Worm (Caenorhabditis elegans) whole organism, mixed stage, embryonic: Measurements from ENCODE around the gene str-250.

ENCODE experiments used
- M03D4.4 ChIP-seq: sonication (generic microtip); optimal IDR thresholded peaks from 2 replicates; lab custom pipeline; 2017; ENCODE audit warnings: mild to moderate bottlenecking, missing genetic modification characterization, missing compliant biosample characterization
- bed-3 ChIP-seq: fragments of 200-800 bp; sonication (Bioruptor generic); optimal IDR thresholded peaks from 3 replicates; lab custom pipeline; 2018; ENCODE audit warnings: mild to moderate bottlenecking, missing genetic modification characterization, moderate library complexity, missing compliant biosample characterization
- blmp-1 ChIP-seq: fragments of 150-350 bp; optimal IDR thresholded peaks from 2 replicates; lab custom pipeline; 2014; ENCODE audit warnings: missing biosample characterization, missing genetic modification characterization
- ceh-39 ChIP-seq: fragments of 150-350 bp; optimal IDR thresholded peaks from 2 replicates; lab custom pipeline; 2014; ENCODE audit warnings: missing biosample characterization, missing genetic modification characterization
- ceh-43 ChIP-seq: fragments of 200-800 bp; sonication (Bioruptor generic); optimal IDR thresholded peaks from 2 replicates; lab custom pipeline; 2018; ENCODE audit warnings: mild to moderate bottlenecking, missing genetic modification characterization, moderate library complexity, missing compliant biosample characterization
- ceh-83 ChIP-seq: fragments of 200-800 bp; sonication (Bioruptor generic); optimal IDR thresholded peaks from 2 replicates; lab custom pipeline; 2018; ENCODE audit warnings: mild to moderate bottlenecking, missing genetic modification characterization, missing compliant biosample characterization
- ces-1 ChIP-seq: fragments of 150-350 bp; optimal IDR thresholded peaks from 2 replicates; lab custom pipeline; 2014; ENCODE audit warnings: missing biosample characterization, missing genetic modification reagents, missing genetic modification characterization
- cnd-1 ChIP-seq: fragments of 200-800 bp; sonication (Bioruptor generic); optimal IDR thresholded peaks from 2 replicates; lab custom pipeline; 2018; ENCODE audit warnings: mild to moderate bottlenecking, missing genetic modification characterization, missing compliant biosample characterization
- drap-1 ChIP-seq: fragments of 200-800 bp; sonication (Bioruptor generic); optimal IDR thresholded peaks from 3 replicates; lab custom pipeline; 2018; ENCODE audit warnings: mild to moderate bottlenecking, missing genetic modification characterization, missing compliant biosample characterization
- elt-3 ChIP-seq: fragments of 150-350 bp; optimal IDR thresholded peaks from 2 replicates; lab custom pipeline; 2014; ENCODE audit warnings: missing biosample characterization, missing genetic modification characterization
- ham-2 ChIP-seq: fragments of 200-800 bp; sonication (Bioruptor generic); optimal IDR thresholded peaks from 2 replicates; lab custom pipeline; 2018; ENCODE audit warnings: mild to moderate bottlenecking, missing genetic modification characterization, missing compliant biosample characterization
- hlh-1 ChIP-seq: fragments of 150-350 bp; optimal IDR thresholded peaks from 2 replicates; lab custom pipeline; 2014; ENCODE audit warnings: missing biosample characterization, missing genetic modification reagents, missing genetic modification characterization
- lin-13 ChIP-seq: fragments of 150-350 bp; optimal IDR thresholded peaks from 2 replicates; lab custom pipeline; 2014; ENCODE audit warnings: missing biosample characterization, missing genetic modification characterization
- lin-32 ChIP-seq: fragments of 200-800 bp; sonication (Bioruptor generic); optimal IDR thresholded peaks from 2 replicates; lab custom pipeline; 2018; ENCODE audit warnings: mild to moderate bottlenecking, missing genetic modification characterization, missing compliant biosample characterization
- lsy-2 ChIP-seq: fragments of 150-350 bp; optimal IDR thresholded peaks from 2 replicates; lab custom pipeline; 2014; ENCODE audit warnings: missing biosample characterization, missing genetic modification characterization
- mab-5 ChIP-seq: fragments of 150-350 bp; optimal IDR thresholded peaks from 2 replicates; lab custom pipeline; 2014; ENCODE audit warnings: missing biosample characterization, missing genetic modification characterization
- mep-1 ChIP-seq: fragments of 150-350 bp; optimal IDR thresholded peaks from 2 replicates; lab custom pipeline; 2017; ENCODE audit warnings: missing biosample characterization, missing genetic modification reagents, missing genetic modification characterization, inconsistent platforms
- mls-2 ChIP-seq: sonication (generic microtip); optimal IDR thresholded peaks from 2 replicates; lab custom pipeline; 2016; ENCODE audit warnings: mild to moderate bottlenecking, missing genetic modification characterization, moderate library complexity, missing compliant biosample characterization
- nhr-12 ChIP-seq: fragments of 150-350 bp; optimal IDR thresholded peaks from 2 replicates; lab custom pipeline; 2014; ENCODE audit warnings: missing biosample characterization, missing genetic modification characterization
- nhr-2 ChIP-seq: fragments of 150-350 bp; optimal IDR thresholded peaks from 2 replicates; lab custom pipeline; 2014; ENCODE audit warnings: missing biosample characterization, missing genetic modification characterization
- nhr-28 ChIP-seq: fragments of 150-350 bp; optimal IDR thresholded peaks from 2 replicates; lab custom pipeline; 2014; ENCODE audit warnings: missing biosample characterization, missing genetic modification characterization
- nhr-76 ChIP-seq: sonication (generic microtip); optimal IDR thresholded peaks from 2 replicates; lab custom pipeline; 2017; ENCODE audit warnings: missing biosample characterization, missing genetic modification characterization
- sem-2 ChIP-seq: fragments of 200-800 bp; sonication (Bioruptor generic); optimal IDR thresholded peaks from 2 replicates; lab custom pipeline; 2018; ENCODE audit warnings: mild to moderate bottlenecking, missing genetic modification characterization, missing compliant biosample characterization
- sptf-1 ChIP-seq: sonication (generic microtip); optimal IDR thresholded peaks from 2 replicates; lab custom pipeline; 2017; ENCODE audit warnings: mild to moderate bottlenecking, missing genetic modification characterization, moderate library complexity, missing compliant biosample characterization
- unc-120 ChIP-seq: sonication (generic microtip); optimal IDR thresholded peaks from 2 replicates; lab custom pipeline; 2017; ENCODE audit warnings: missing genetic modification characterization, missing compliant biosample characterization; ENCODE audit not compliant: poor library complexity, severe bottlenecking
- unc-39 ChIP-seq: fragments of 150-350 bp; optimal IDR thresholded peaks from 2 replicates; lab custom pipeline; 2014; ENCODE audit warnings: missing biosample characterization, missing genetic modification characterization
- zip-8 ChIP-seq: fragments of 150-350 bp; optimal IDR thresholded peaks from 2 replicates; lab custom pipeline; 2014; ENCODE audit warnings: missing biosample characterization, missing genetic modification characterization
- ztf-11 ChIP-seq: fragments of 150-350 bp; optimal IDR thresholded peaks from 2 replicates; lab custom pipeline; 2014; ENCODE audit warnings: missing biosample characterization, missing genetic modification characterization

The str-250 gene

DNA sequence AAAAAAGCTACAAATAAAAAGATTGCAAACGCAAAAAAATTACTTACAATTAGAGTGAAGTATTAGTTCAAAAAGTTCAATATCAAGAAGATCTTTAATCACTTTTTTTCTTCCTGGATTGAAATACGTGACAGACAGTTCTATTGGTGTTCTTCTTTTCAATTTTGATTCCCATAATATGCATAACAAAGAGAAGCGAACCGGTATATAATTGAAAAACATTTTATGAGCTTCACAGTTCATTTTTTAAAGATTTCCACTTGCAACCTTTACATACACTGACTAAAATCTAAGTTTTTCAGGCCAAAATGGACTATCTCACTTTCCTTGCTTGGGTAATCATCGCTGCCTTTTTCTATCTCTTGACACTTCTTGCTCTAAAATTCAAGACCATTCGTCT, 41.9 kb upstream of the str-250 start, which contains the start of gene T22G5.1:
T22G5.1 (plus strand) TSS at position 301 of the 400 bp plus-strand sequence.
- TF ChIP-seq sptf-1 = no peak
- TF ChIP-seq mep-1 = no peak
- no peak for TF ChIP-seq zip-8 (tag; lab: Kevin White, UChicago)
- TF ChIP-seq ceh-83 (GFP tag; lab: Kevin White, UChicago) = no peak
- no peak for TF ChIP-seq drap-1 (GFP tag; lab: Kevin White, UChicago)
- no peak for TF ChIP-seq ceh-43 (GFP tag; lab: Kevin White, UChicago)
- TF ChIP-seq unc-39 = no peak
- no peak for TF ChIP-seq lsy-2
- TF ChIP-seq ces-1 (GFP tag; lab: Kevin White, UChicago) = no peak
- no peak for TF ChIP-seq nhr-12 (tag; lab: Kevin White, UChicago)
- TF ChIP-seq bed-3 (GFP tag; lab: Kevin White, UChicago) = no peak
- TF ChIP-seq mls-2 (tag; lab: Kevin White, UChicago) = no peak
- TF ChIP-seq lin-13 = no peak
- no peak for TF ChIP-seq lin-32 (GFP tag; lab: Kevin White, UChicago)
- no peak for TF ChIP-seq elt-3
- no peak for TF ChIP-seq ham-2 (GFP tag; lab: Kevin White, UChicago)

DNA sequence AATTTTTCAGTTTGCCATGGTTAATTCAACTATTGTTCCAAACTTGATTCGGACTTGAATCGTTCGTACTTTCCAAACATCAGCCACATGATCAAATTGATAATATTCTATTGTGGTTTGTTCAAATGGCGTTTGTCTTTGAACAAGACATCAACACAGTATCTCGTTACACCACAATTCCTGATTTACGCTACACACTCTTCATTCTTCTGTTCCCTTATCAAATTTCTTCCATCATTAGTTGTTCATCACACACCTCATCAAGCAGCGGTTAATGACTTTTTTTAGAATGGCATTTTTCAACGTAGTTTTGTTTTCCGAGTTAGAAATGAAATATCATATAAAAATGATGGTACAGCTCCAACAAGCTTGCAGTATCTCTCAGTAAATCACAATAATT, 40.2 kb upstream of the str-250 start:
- TF ChIP-seq nhr-28 (tag; lab: Kevin White, UChicago) (no peak), ceh-83 (GFP tag; lab: Kevin White, UChicago) (no peak), ces-1 (GFP tag; lab: Kevin White, UChicago) (no peak), nhr-12 (tag; lab: Kevin White, UChicago) (no peak), nhr-2 (tag; lab: Kevin White, UChicago) (no peak), mep-1 (no peak), mls-2 (tag; lab: Kevin White, UChicago) (no peak), M03D4.4 (tag; lab: Kevin White, UChicago) (no peak)
- TF ChIP-seq, all 35 proteins: peak for 0

ce11 chrV:13879241-13879640, 39.2 kb upstream of the str-250 start, which contains the start of gene lbp-7:
Gene lbp-7 (plus strand): TSS chrV:13879552.
- no peak for TF ChIP-seq bed-3 (GFP tag; lab: Kevin White, UChicago)
- TF ChIP-seq nhr-76 (tag; lab: Kevin White, UChicago) = no peak
- no peak for TF ChIP-seq lsy-2
- no peak for TF ChIP-seq lin-32 (GFP tag; lab: Kevin White, UChicago)
- no peak for TF ChIP-seq ham-2 (GFP tag; lab: Kevin White, UChicago)
- no peak for TF ChIP-seq ceh-43 (GFP tag; lab: Kevin White, UChicago)
- TF ChIP-seq nhr-12 (tag; lab: Kevin White, UChicago) = no peak
- TF ChIP-seq lin-13 = no peak
- no peak for TF ChIP-seq ceh-83 (GFP tag; lab: Kevin White, UChicago)

DNA sequence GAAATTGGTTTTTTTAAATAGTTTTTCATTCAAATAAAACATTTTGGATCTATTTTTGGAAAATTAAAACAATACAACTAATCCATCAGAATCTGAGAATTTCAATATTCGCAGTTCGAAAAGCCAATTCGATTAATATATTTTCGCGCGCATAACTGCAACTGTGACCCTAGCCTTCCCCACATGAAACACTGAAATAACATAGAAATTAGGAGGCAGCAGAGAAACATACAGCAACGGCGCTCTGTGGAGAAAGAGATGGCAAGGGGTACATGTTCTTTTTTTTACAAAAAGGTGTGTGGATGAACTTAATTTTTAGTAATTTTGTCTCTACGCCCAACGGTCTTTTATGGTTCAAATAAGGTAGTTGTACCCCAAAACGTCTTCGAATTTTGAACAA, 38.3 kb upstream of the str-250 start:
- TF ChIP-seq ceh-43 (GFP tag; lab: Kevin White, UChicago) (no peak), hlh-1 (tag; lab: Kevin White, UChicago) (peak; percentile 3)
- TF ChIP-seq, all 35 proteins: peak for 1

DNA sequence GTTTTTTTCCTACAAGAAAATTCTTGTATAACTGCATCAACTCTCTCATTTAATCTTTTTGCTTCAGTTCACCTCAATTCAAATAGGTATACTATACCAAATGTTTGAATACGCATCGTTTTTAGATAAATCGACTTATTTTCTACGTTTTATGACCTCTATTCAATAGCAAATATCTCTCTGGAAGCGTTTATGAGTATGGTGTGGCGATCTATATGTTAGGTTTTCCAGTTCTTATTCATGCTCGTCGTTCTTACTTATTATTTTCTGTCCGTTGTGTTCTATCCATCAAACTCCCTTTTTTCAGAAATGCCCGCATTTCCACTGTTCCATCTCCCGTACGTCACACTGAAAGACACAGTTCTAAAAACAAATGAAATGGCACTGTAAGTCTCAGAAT, 37.8 kb upstream of the str-250 start, which contains the start of gene T22G5.3:
T22G5.3 (plus strand) TSS at position 301 of the 400 bp plus-strand sequence.
- TF ChIP-seq mab-5 (no peak), unc-39 (no peak), nhr-12 (tag; lab: Kevin White, UChicago) (no peak), blmp-1 (tag; lab: Kevin White, UChicago) (no peak), ham-2 (GFP tag; lab: Kevin White, UChicago) (no peak), ceh-43 (GFP tag; lab: Kevin White, UChicago) (no peak), nhr-2 (tag; lab: Kevin White, UChicago) (no peak), sem-2 (no peak), bed-3 (GFP tag; lab: Kevin White, UChicago) (no peak), ceh-39 (tag; lab: Kevin White, UChicago) (no peak), ceh-83 (GFP tag; lab: Kevin White, UChicago) (no peak), cnd-1 (tag; lab: Kevin White, UChicago) (no peak), M03D4.4 (tag; lab: Kevin White, UChicago) (no peak)

ce11 chrV:13887358-13887757, 31.1 kb upstream of the str-250 start, which contains the start of gene srsx-19:
Gene srsx-19 (plus strand): TSS chrV:13887658.
- no peak for TF ChIP-seq ztf-11 (tag; lab: Kevin White, UChicago)

DNA sequence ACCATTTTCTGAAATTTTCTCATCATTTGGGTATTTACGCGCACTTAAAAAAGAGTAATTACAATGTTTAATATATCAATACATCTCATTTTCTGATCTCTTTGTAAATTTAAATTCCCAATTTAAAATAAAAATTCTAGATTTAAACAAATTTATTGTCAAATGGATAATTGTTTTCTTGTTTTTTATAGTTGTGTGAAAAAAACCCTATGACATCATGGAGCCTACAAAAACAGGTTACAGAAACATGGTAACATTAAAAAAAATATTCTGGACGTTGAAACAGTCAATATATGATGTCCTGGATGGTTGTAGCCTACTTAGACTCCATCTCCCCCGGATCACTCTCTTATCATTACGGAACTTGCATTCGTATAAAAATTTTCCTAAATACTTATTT, 28.9 kb upstream of the str-250 start, which contains the start of gene spp-12:
spp-12 (plus strand) TSS at position 301 of the 400 bp plus-strand sequence.
- TF ChIP-seq unc-120 (tag; lab: Kevin White, UChicago) (no peak), cnd-1 (tag; lab: Kevin White, UChicago) (no peak), lin-32 (GFP tag; lab: Kevin White, UChicago) (no peak), blmp-1 (tag; lab: Kevin White, UChicago) (no peak), nhr-76 (tag; lab: Kevin White, UChicago) (no peak), lin-13 (no peak), nhr-12 (tag; lab: Kevin White, UChicago) (no peak), elt-3 (no peak), mab-5 (no peak), bed-3 (GFP tag; lab: Kevin White, UChicago) (no peak)
